Fruit fly (Drosophila melanogaster): ENCODE results near the gene CG15005.
A peak's percentile ranks its signal among the peaks of the same experiment; 100 is the strongest.

CG15005 gene

DNA sequence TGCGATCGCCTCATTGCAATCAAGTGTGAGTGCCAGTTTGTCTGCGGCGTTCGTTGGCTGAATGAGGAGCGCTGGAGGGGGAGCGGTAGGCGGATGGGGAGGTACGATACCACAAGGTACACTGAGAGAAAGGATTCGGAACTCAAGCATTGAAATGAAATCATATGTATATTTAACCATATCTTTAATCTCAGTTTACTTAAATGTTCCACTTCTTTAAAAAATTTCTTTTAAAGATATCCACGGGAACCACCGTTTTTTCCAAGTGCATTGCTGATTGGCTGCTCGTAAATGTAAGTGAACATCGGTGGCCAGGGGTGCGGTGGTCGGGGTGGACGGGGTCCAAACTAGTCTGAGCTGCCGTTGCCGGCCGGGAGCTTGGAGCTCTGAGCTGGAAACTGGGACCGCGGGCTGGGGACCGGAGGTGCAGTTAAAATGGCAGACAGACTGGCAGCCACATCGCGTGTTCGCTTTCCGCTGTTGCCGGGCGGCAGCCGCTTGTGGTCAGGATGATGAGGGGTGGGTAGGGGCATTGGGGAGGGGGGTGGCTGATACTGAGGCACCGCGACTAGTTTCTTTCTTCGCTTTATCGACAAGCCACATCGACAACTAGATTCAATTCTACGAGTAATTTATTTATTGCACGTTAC, 24.2 kb upstream of the CG15005 start:
- TF ChIP-seq Sry-β (GFP tag; optimal IDR thresholded peaks at IDR 0.05), result peak; percentile 57
- peak; percentile 93 for TF ChIP-seq CG11247 (GFP tag; IDR thresholded peaks at IDR 0.05)
- no peak for TF ChIP-seq CG16813 (GFP tag; IDR thresholded peaks at IDR 0.05; ENCODE audit: partially characterized antibody)
- peak; percentile 88 for TF ChIP-seq ab (GFP tag; optimal IDR thresholded peaks at IDR 0.05)
- TF ChIP-seq salm (tag; optimal IDR thresholded peaks at IDR 0.05), result peak; percentile 96
- no peak for TF ChIP-seq CG13287 (GFP tag; IDR thresholded peaks at IDR 0.05; ENCODE audit: partially characterized antibody)
- TF ChIP-seq NFAT (GFP tag; IDR thresholded peaks at IDR 0.05), result peak; percentile 81
- TF ChIP-seq ssp (GFP tag; IDR thresholded peaks at IDR 0.05), result peak; percentile 92
- peak; percentile 53 for TF ChIP-seq CG7745 (tag; optimal IDR thresholded peaks at IDR 0.05)
- TF ChIP-seq croc (GFP tag; conservative IDR thresholded peaks at IDR 0.05), result peak; percentile 97
- TF ChIP-seq CG17328 (GFP tag; IDR thresholded peaks at IDR 0.05), result peak; percentile 99
- peak; percentile 98 for TF ChIP-seq gem (tag; optimal IDR thresholded peaks at IDR 0.05)
- peak; percentile 93 for TF ChIP-seq NC2β (GFP tag; optimal IDR thresholded peaks at IDR 0.05)
- TF ChIP-seq Hr51 (GFP tag; optimal IDR thresholded peaks at IDR 0.05), result peak; percentile 89 to 97
- peak; percentile 77 for TF ChIP-seq B-H2 (GFP tag; optimal IDR thresholded peaks at IDR 0.05)
- TF ChIP-seq MTF-1 (GFP tag; optimal IDR thresholded peaks at IDR 0.05; ENCODE audit: borderline replicate concordance), result peak; percentile 94
- TF ChIP-seq CG5180 (GFP tag; optimal IDR thresholded peaks at IDR 0.05), result peak; percentile 92
- no peak for TF ChIP-seq br (optimal IDR thresholded peaks at IDR 0.05)
- peak; percentile 79 for TF ChIP-seq E2f2 (GFP tag; IDR thresholded peaks at IDR 0.05)
- peak; percentile 93 for TF ChIP-seq CG31388 (GFP tag; optimal IDR thresholded peaks at IDR 0.05)
- no peak for TF ChIP-seq sc (optimal IDR thresholded peaks at IDR 0.05)
- TF ChIP-seq sc (GFP tag; optimal IDR thresholded peaks at IDR 0.05), result peak; percentile 95
- TF ChIP-seq kni (GFP tag; optimal IDR thresholded peaks at IDR 0.05), result peak; percentile 96
- peak; percentile 97 for TF ChIP-seq CG11504 (tag; optimal IDR thresholded peaks at IDR 0.05)
- TF ChIP-seq CG30403 (GFP tag; optimal IDR thresholded peaks at IDR 0.05), result peak; percentile 95
- peak; percentile 97 for TF ChIP-seq Ada2b (GFP tag; IDR thresholded peaks at IDR 0.05)
- TF ChIP-seq cg (GFP tag; optimal IDR thresholded peaks at IDR 0.05), result peak; percentile 27
- peak; percentile 97 for TF ChIP-seq CG8388 (GFP tag; optimal IDR thresholded peaks at IDR 0.05)
- TF ChIP-seq CG31441 (GFP tag; IDR thresholded peaks at IDR 0.05), result peak; percentile 98
- TF ChIP-seq lab (GFP tag; optimal IDR thresholded peaks at IDR 0.05), result peak; percentile 96
- peak; percentile 95 for TF ChIP-seq shn (GFP tag; optimal IDR thresholded peaks at IDR 0.05)
- peak; percentile 92 for TF ChIP-seq eyg (GFP tag; optimal IDR thresholded peaks at IDR 0.05)
- TF ChIP-seq jumu (GFP tag; optimal IDR thresholded peaks at IDR 0.05), result peak; percentile 97
- peak; percentile 95 for TF ChIP-seq sim (GFP tag; IDR thresholded peaks at IDR 0.05)
- peak; percentile 49; the same call in 1 of the 2 replicates for TF ChIP-seq GATAe (GFP tag; conservative IDR thresholded peaks at IDR 0.05)
- TF ChIP-seq Med (GFP tag), result peak; percentile 99
- TF ChIP-seq dmrt11E (tag; optimal IDR thresholded peaks at IDR 0.05), result peak; percentile 97
- peak; percentile 80 for TF ChIP-seq her (GFP tag; optimal IDR thresholded peaks at IDR 0.05)
- TF ChIP-seq kay (GFP tag; optimal IDR thresholded peaks at IDR 0.05), result peak; percentile 87
- TF ChIP-seq sug (tag; optimal IDR thresholded peaks at IDR 0.05), result peak; percentile 90
- peak; percentile 96 for TF ChIP-seq ranshi (GFP tag; IDR thresholded peaks at IDR 0.05)
- TF ChIP-seq ttk (GFP tag; IDR thresholded peaks at IDR 0.05), result peak; percentile 98
- peak; percentile 92 for TF ChIP-seq bcd (GFP tag; optimal IDR thresholded peaks at IDR 0.05)
- no peak for TF ChIP-seq lov (optimal IDR thresholded peaks at IDR 0.05)
- TF ChIP-seq lov (GFP tag; IDR thresholded peaks at IDR 0.05), result peak; percentile 97
- TF ChIP-seq dm (GFP tag; optimal IDR thresholded peaks at IDR 0.05), result peak; percentile 90
- peak; percentile 91 for TF ChIP-seq Fer3 (tag; optimal IDR thresholded peaks at IDR 0.05)
- peak; percentile 81 for TF ChIP-seq crc (GFP tag; optimal IDR thresholded peaks at IDR 0.05)
- TF ChIP-seq HHEX (GFP tag; optimal IDR thresholded peaks at IDR 0.05), result peak; percentile 94
- peak; percentile 78 for TF ChIP-seq sd (tag; optimal IDR thresholded peaks at IDR 0.05)
